Worm (Caenorhabditis elegans) whole organism, midembryonic: Measurements from ENCODE around the gene F41C3.8.

Experiments
- T22C8.4 ChIP-seq: fragments of 200-800 bp; sonication (Bioruptor generic); IDR thresholded peaks from 2 replicates; pipeline ENCODE4 v1.3.6; 2022; ENCODE audit warnings: missing genetic modification characterization, missing compliant biosample characterization
- klf-2 ChIP-seq: fragments of 200-800 bp; sonication (Bioruptor generic); conservative IDR thresholded peaks from 2 replicates; pipeline ENCODE4 v1.3.6; 2022; ENCODE audit warnings: missing genetic modification reagents, missing genetic modification characterization, missing compliant biosample characterization
- med-1 ChIP-seq: sonication (generic microtip); optimal IDR thresholded peaks from 2 replicates; lab custom pipeline; 2017; ENCODE audit warnings: missing genetic modification characterization, mild to moderate bottlenecking, missing compliant biosample characterization, antibody characterized with exemption, missing genetic modification reagents; ENCODE audit not compliant: insufficient read depth
- ref-1 ChIP-seq: fragments of 200-800 bp; sonication (Bioruptor generic); conservative IDR thresholded peaks from 2 replicates; pipeline ENCODE4 v1.3.6; 2022; ENCODE audit warnings: missing genetic modification reagents, missing genetic modification characterization, missing compliant biosample characterization
- ztf-23 ChIP-seq: fragments of 200-800 bp; sonication (Bioruptor generic); IDR thresholded peaks from 2 replicates; pipeline ENCODE4 v1.3.6; 2022; ENCODE audit warnings: missing genetic modification reagents, missing genetic modification characterization, missing compliant biosample characterization
- ztf-29 ChIP-seq: fragments of 200-800 bp; sonication (Bioruptor generic); IDR thresholded peaks from 2 replicates; pipeline ENCODE4 v1.3.6; 2022; ENCODE audit warnings: missing genetic modification reagents, missing genetic modification characterization, missing compliant biosample characterization

DNA sequence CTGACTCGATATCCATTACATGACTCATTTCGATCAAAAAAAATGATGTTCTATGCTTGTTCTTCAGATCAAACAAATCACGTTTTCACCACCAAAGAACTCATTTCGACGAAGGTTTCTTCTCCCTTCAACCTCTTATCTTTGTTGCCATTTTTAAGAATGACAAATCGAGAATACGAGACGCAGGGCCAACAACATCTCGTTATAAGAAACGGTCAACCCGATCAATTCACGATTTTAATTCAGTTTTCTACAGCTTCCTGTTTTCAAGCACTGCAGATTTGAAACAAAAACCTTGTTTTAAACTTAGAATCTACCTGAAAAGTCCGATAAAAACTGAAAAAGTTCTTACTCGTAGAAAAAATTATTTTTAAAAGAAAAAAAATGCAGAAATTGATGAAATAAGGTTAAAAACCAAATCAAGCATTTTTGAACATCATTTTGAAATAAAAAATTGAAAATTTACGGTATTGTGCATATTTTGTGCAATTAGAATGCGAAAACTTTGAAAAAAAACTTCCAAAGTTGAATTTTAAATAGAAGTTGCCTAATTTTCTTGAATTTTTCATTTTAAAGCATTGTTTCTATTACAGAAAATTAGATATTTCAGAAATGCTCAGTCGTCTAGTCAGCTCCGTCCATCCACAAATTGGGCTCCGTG lies 25.8 kb downstream of the F41C3.8 start, which contains the start of gene acs-11:
- no peak for TF ChIP-seq ref-1
- no peak for TF ChIP-seq klf-2
- TF ChIP-seq med-1 (GFP tag; lab: Kevin White, UChicago): no peak
- TF ChIP-seq T22C8.4 (GFP tag; lab: Robert Waterston, UW): no peak
- no peak for TF ChIP-seq ztf-29 (GFP tag; lab: Robert Waterston, UW)
- TF ChIP-seq ztf-23: no peak
